Worm (Caenorhabditis elegans): Measurements from ENCODE around the gene C17C3.1.
A peak's percentile ranks its signal among the peaks of the same experiment; 100 is the strongest.

C17C3.1 gene

DNA sequence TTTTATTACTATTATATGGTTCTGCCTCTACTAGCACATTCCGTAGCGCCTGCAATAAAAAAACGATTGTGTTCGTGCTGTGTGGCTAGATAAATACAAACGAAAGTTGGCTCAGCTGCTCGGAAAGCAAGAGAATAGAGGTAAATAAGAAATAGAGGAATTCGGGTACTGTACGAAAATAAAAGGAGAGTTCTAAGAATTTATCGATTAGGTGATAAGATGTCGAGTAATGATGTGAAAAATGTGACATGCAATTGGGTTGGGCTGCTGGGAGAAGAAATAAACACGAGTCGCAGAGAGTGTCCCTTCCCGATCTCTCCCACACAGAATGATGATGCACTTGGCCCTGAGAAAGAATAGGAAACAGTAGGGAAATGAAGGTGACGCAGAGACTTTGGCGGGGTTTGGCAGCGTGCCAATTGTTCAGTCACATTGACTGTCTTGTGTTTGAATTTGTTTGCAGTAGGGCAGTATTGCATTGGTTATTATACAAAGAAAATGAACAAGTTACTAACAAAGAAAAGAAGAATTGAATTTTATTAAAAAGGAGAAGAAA, 23.1 kb downstream of the C17C3.1 start, which contains the start of gene cdc-14 (continued):
- no peak for TF ChIP-seq ceh-79 (tag; optimal IDR thresholded peaks at IDR 0.05)
- no peak for TF ChIP-seq Y79H2A.3 (GFP tag; conservative IDR thresholded peaks at IDR 0.05)
- peak; percentile 65 for TF ChIP-seq hmg-1.2 (GFP tag; IDR thresholded peaks at IDR 0.05)
- TF ChIP-seq lin-54 (GFP tag; optimal IDR thresholded peaks at IDR 0.05), result peak; percentile 36
- TF ChIP-seq repo-1 (tag; optimal IDR thresholded peaks at IDR 0.05), result no peak
- TF ChIP-seq lin-40 (tag; optimal IDR thresholded peaks at IDR 0.05), result peak; percentile 24
- TF ChIP-seq attf-5 (GFP tag; optimal IDR thresholded peaks at IDR 0.05), result peak; percentile 90
- TF ChIP-seq chd-7 (tag; optimal IDR thresholded peaks at IDR 0.05), result peak; percentile 11
- TF ChIP-seq B0261.1 (tag; optimal IDR thresholded peaks at IDR 0.05), result no peak
- TF ChIP-seq mcd-1 (GFP tag; IDR thresholded peaks at IDR 0.05), result peak; percentile 74
- no peak for TF ChIP-seq aptf-3 (GFP tag; IDR thresholded peaks at IDR 0.05)
- no peak for TF ChIP-seq lin-35 (GFP tag; optimal IDR thresholded peaks at IDR 0.05)
- peak; percentile 46 for TF ChIP-seq ceh-27 (GFP tag; optimal IDR thresholded peaks at IDR 0.05)
- TF ChIP-seq Y53F4B.3 (GFP tag; IDR thresholded peaks at IDR 0.05), result no peak
- peak; percentile 32 for TF ChIP-seq ZK185.1 (tag; optimal IDR thresholded peaks at IDR 0.05; ENCODE audit: poor library complexity, severe bottlenecking)
- TF ChIP-seq mel-28 (tag; optimal IDR thresholded peaks at IDR 0.05; ENCODE audit: borderline replicate concordance), result no peak
- TF ChIP-seq madf-8 (GFP tag; conservative IDR thresholded peaks at IDR 0.05), result no peak
- TF ChIP-seq tbx-9 (tag; optimal IDR thresholded peaks at IDR 0.05; ENCODE audit: borderline replicate concordance), result no peak
- TF ChIP-seq snpc-4 (GFP tag; optimal IDR thresholded peaks at IDR 0.05), result no peak
- peak in 3 of 4 experiments; percentile 38 to 67 (median 67) for TF ChIP-seq snpc-4 (tag; optimal IDR thresholded peaks at IDR 0.05)
- no peak for TF ChIP-seq snpc-1.1 (tag; optimal IDR thresholded peaks at IDR 0.05; ENCODE audit: insufficient read depth)
- no peak for TF ChIP-seq F22D6.2 (tag; optimal IDR thresholded peaks at IDR 0.05)
- TF ChIP-seq egrh-3 (GFP tag; IDR thresholded peaks at IDR 0.05), result no peak
- peak; percentile 61 for TF ChIP-seq nhr-80 (tag; optimal IDR thresholded peaks at IDR 0.05)
- no peak for TF ChIP-seq fkh-3 (tag; optimal IDR thresholded peaks at IDR 0.05)
- TF ChIP-seq B0035.1 (tag; optimal IDR thresholded peaks at IDR 0.05), result no peak

- TF ChIP-seq lin-40 (tag; optimal IDR thresholded peaks at IDR 0.05) (no peak), atf-7 (tag; optimal IDR thresholded peaks at IDR 0.05) (no peak), B0336.3 (GFP tag; IDR thresholded peaks at IDR 0.05) (no peak), F10E7.11 (tag; optimal IDR thresholded peaks at IDR 0.05) (no peak), pha-4 (tag; optimal IDR thresholded peaks at IDR 0.05) (no peak), somi-1 (GFP tag; optimal IDR thresholded peaks at IDR 0.05) (no peak), dpl-1 (GFP tag; optimal IDR thresholded peaks at IDR 0.05) (peak; percentile 23), ztf-3 (GFP tag; optimal IDR thresholded peaks at IDR 0.05) (no peak), lin-54 (GFP tag; optimal IDR thresholded peaks at IDR 0.05) (peak; percentile 49), mel-28 (tag; optimal IDR thresholded peaks at IDR 0.05; ENCODE audit: borderline replicate concordance) (no peak), hmg-20 (GFP tag; IDR thresholded peaks at IDR 0.05) (no peak), unc-62 (GFP tag; optimal IDR thresholded peaks at IDR 0.05) (no peak), snpc-1.3 (tag; optimal IDR thresholded peaks at IDR 0.05; ENCODE audit: insufficient read depth) (no peak), lsl-1 (GFP tag; optimal IDR thresholded peaks at IDR 0.05) (peak; percentile 36), Y67H2A.10 (GFP tag; conservative IDR thresholded peaks at IDR 0.05) (no peak), mcd-1 (GFP tag; IDR thresholded peaks at IDR 0.05) (peak; percentile 74), B0261.1 (tag; optimal IDR thresholded peaks at IDR 0.05) (no peak), rcor-1 (GFP tag; IDR thresholded peaks at IDR 0.05) (no peak), hlh-26 (GFP tag; conservative IDR thresholded peaks at IDR 0.05) (no peak), xnd-1 (tag; optimal IDR thresholded peaks at IDR 0.05) (no peak), Y56A3A.18 (GFP tag; IDR thresholded peaks at IDR 0.05) (no peak), sptf-2 (GFP tag; optimal IDR thresholded peaks at IDR 0.05) (no peak), cebp-2 (GFP tag; IDR thresholded peaks at IDR 0.05) (no peak), F49E8.2 (tag; optimal IDR thresholded peaks at IDR 0.05; ENCODE audit: insufficient read depth) (no peak), athp-1 (tag; optimal IDR thresholded peaks at IDR 0.05) (no peak), nhr-90 (tag; optimal IDR thresholded peaks at IDR 0.05) (no peak)
Observed at ce11 chrII:5594210-5594764, 23.9 kb downstream of the C17C3.1 start, which contains the start of gene ttc-4. TSS of gene ttc-4 (plus strand) at chrII:5594714.
